Worm (Caenorhabditis elegans) whole organism, mixed stage, embryonic: ENCODE measurements around the gene svh-11.

Source experiments
- ceh-43 ChIP-seq: fragments of 200-800 bp; sonication (Bioruptor generic); optimal IDR thresholded peaks from 2 replicates; lab custom pipeline; 2018; ENCODE audit warnings: mild to moderate bottlenecking, missing genetic modification characterization, moderate library complexity, missing compliant biosample characterization
- elt-3 ChIP-seq: fragments of 150-350 bp; optimal IDR thresholded peaks from 2 replicates; lab custom pipeline; 2014; ENCODE audit warnings: missing biosample characterization, missing genetic modification characterization
- hlh-1 ChIP-seq: fragments of 150-350 bp; optimal IDR thresholded peaks from 2 replicates; lab custom pipeline; 2014; ENCODE audit warnings: missing biosample characterization, missing genetic modification reagents, missing genetic modification characterization
- nhr-237 ChIP-seq: fragments of 150-350 bp; optimal IDR thresholded peaks from 2 replicates; lab custom pipeline; 2014; ENCODE audit warnings: missing biosample characterization, missing genetic modification characterization
- nhr-76 ChIP-seq: sonication (generic microtip); optimal IDR thresholded peaks from 2 replicates; lab custom pipeline; 2017; ENCODE audit warnings: missing biosample characterization, missing genetic modification characterization
- sptf-1 ChIP-seq: sonication (generic microtip); optimal IDR thresholded peaks from 2 replicates; lab custom pipeline; 2017; ENCODE audit warnings: mild to moderate bottlenecking, missing genetic modification characterization, moderate library complexity, missing compliant biosample characterization
- tbx-8 ChIP-seq: fragments of 200-800 bp; sonication (Bioruptor generic); optimal IDR thresholded peaks from 2 replicates; lab custom pipeline; 2018; ENCODE audit warnings: mild to moderate bottlenecking, missing genetic modification characterization, moderate library complexity, missing compliant biosample characterization
- unc-62 ChIP-seq: fragments of 150-350 bp; optimal IDR thresholded peaks from 2 replicates; lab custom pipeline; 2014; ENCODE audit warnings: missing biosample characterization, missing genetic modification reagents, missing genetic modification characterization

- TF ChIP-seq unc-62 (GFP tag; lab: Kevin White, UChicago) (no peak), tbx-8 (no peak), hlh-1 (tag; lab: Kevin White, UChicago) (no peak), nhr-237 (tag; lab: Kevin White, UChicago) (no peak), sptf-1 (tag; lab: Kevin White, UChicago) (no peak), elt-3 (tag; lab: Kevin White, UChicago) (no peak), ceh-43 (GFP tag; lab: Kevin White, UChicago) (no peak), nhr-76 (tag; lab: Kevin White, UChicago) (no peak)
Measured at ce11 chrV:2206181-2206580, 720 bp upstream of the svh-11 start, which contains the start of gene srt-40.
